Worm (Caenorhabditis elegans) whole organism, L3 larva: ENCODE measurements around the gene F59C12.4.

Experiments used
- R02D3.7 ChIP-seq: fragments of 150-350 bp; optimal IDR thresholded peaks from 2 replicates; lab custom pipeline; 2014; ENCODE audit warnings: missing biosample characterization, missing genetic modification characterization
- ZK546.5 ChIP-seq: sonication (generic microtip); optimal IDR thresholded peaks from 2 replicates; lab custom pipeline; 2017; ENCODE audit warnings: missing biosample characterization, missing genetic modification characterization
- aly-2 ChIP-seq: fragments of 150-350 bp; optimal IDR thresholded peaks from 2 replicates; lab custom pipeline; 2014; ENCODE audit warnings: missing biosample characterization, missing genetic modification characterization
- ama-1 ChIP-seq: fragments of 150-350 bp; optimal IDR thresholded peaks from 2 replicates; lab custom pipeline; 2018
- ceh-16 ChIP-seq: sonication (generic microtip); optimal IDR thresholded peaks from 2 replicates; lab custom pipeline; 2017; ENCODE audit warnings: missing biosample characterization, missing genetic modification characterization
- ceh-28 ChIP-seq: fragments of 150-350 bp; optimal IDR thresholded peaks from 2 replicates; lab custom pipeline; 2014; ENCODE audit warnings: missing biosample characterization, missing genetic modification reagents, missing genetic modification characterization
- ceh-82 ChIP-seq: fragments of 150-350 bp; optimal IDR thresholded peaks from 2 replicates; lab custom pipeline; 2014; ENCODE audit warnings: missing biosample characterization, missing genetic modification characterization
- ceh-9 ChIP-seq: sonication (generic microtip); optimal IDR thresholded peaks from 2 replicates; lab custom pipeline; 2018; ENCODE audit warnings: missing biosample characterization, missing genetic modification characterization
- daf-12 ChIP-seq: fragments of 150-350 bp; optimal IDR thresholded peaks from 2 replicates; lab custom pipeline; 2014; ENCODE audit warnings: missing biosample characterization, missing genetic modification reagents, missing genetic modification characterization
- egl-27 ChIP-seq: sonication (generic microtip); optimal IDR thresholded peaks from 4 replicates; lab custom pipeline; 2017; ENCODE audit warnings: missing biosample characterization, missing genetic modification reagents, missing genetic modification characterization
- egl-5 ChIP-seq: fragments of 150-350 bp; optimal IDR thresholded peaks from 2 replicates; lab custom pipeline; 2017; ENCODE audit warnings: missing biosample characterization, missing genetic modification reagents, missing genetic modification characterization, inconsistent platforms
- elt-1 ChIP-seq: fragments of 150-350 bp; optimal IDR thresholded peaks from 2 replicates; lab custom pipeline; 2014; ENCODE audit warnings: missing biosample characterization, missing genetic modification characterization
- elt-2 ChIP-seq: sonication (generic microtip); optimal IDR thresholded peaks from 2 replicates; lab custom pipeline; 2016; ENCODE audit warnings: missing genetic modification reagents, mild to moderate bottlenecking, missing genetic modification characterization, missing compliant biosample characterization
- elt-3 ChIP-seq, 3 experiments: fragments of 150-350 bp in 1 of 3; sonication (generic microtip) in 2 of 3; optimal IDR thresholded peaks; 2 replicates in 2 of 3; 4 replicates in 1 of 3; lab custom pipeline; 2014 to 2017; ENCODE audit warnings: missing biosample characterization in 3 of 3, missing genetic modification characterization in 3 of 3
- eor-1 ChIP-seq, 2 experiments: fragments of 150-350 bp; optimal IDR thresholded peaks; 2 replicates each; lab custom pipeline; 2014 to 2018; ENCODE audit warnings: missing biosample characterization in 2 of 2, missing genetic modification characterization in 2 of 2
- fkh-10 ChIP-seq: sonication (generic microtip); optimal IDR thresholded peaks from 2 replicates; lab custom pipeline; 2017; ENCODE audit warnings: missing biosample characterization, missing genetic modification reagents, missing genetic modification characterization
- fkh-2 ChIP-seq: fragments of 150-350 bp; optimal IDR thresholded peaks from 2 replicates; lab custom pipeline; 2014; ENCODE audit warnings: missing biosample characterization, missing genetic modification reagents, missing genetic modification characterization
- fos-1 ChIP-seq: fragments of 150-350 bp; optimal IDR thresholded peaks from 2 replicates; lab custom pipeline; 2014; ENCODE audit warnings: missing biosample characterization, missing genetic modification characterization
- hmg-11 ChIP-seq: sonication (generic microtip); optimal IDR thresholded peaks from 2 replicates; lab custom pipeline; 2016; ENCODE audit warnings: missing genetic modification characterization, missing compliant biosample characterization
- jun-1 ChIP-seq: fragments of 150-350 bp; optimal IDR thresholded peaks from 2 replicates; lab custom pipeline; 2014; ENCODE audit warnings: missing biosample characterization, missing genetic modification reagents, missing genetic modification characterization
- lin-15B ChIP-seq: fragments of 150-350 bp; optimal IDR thresholded peaks from 2 replicates; lab custom pipeline; 2014; ENCODE audit warnings: missing biosample characterization, missing genetic modification characterization
- lin-39 ChIP-seq: fragments of 150-350 bp; optimal IDR thresholded peaks from 2 replicates; lab custom pipeline; 2018; ENCODE audit warnings: missing biosample characterization, missing genetic modification reagents, missing genetic modification characterization
- lsy-12 ChIP-seq: sonication (generic microtip); optimal IDR thresholded peaks from 2 replicates; lab custom pipeline; 2016; ENCODE audit warnings: mild to moderate bottlenecking, missing genetic modification characterization, missing compliant biosample characterization
- mdl-1 ChIP-seq: fragments of 150-350 bp; optimal IDR thresholded peaks from 2 replicates; lab custom pipeline; 2014; ENCODE audit warnings: missing biosample characterization, missing genetic modification characterization
- mml-1 ChIP-seq: fragments of 150-350 bp; sonication (generic microtip); optimal IDR thresholded peaks from 3 replicates; lab custom pipeline; 2014; ENCODE audit warnings: missing biosample characterization, missing genetic modification characterization
- nfya-1 ChIP-seq: sonication (generic microtip); optimal IDR thresholded peaks from 2 replicates; lab custom pipeline; 2017; ENCODE audit warnings: missing genetic modification characterization, mild to moderate bottlenecking, missing compliant biosample characterization, antibody characterized with exemption, moderate library complexity; ENCODE audit not compliant: insufficient read depth
- nhr-11 ChIP-seq: fragments of 150-350 bp; optimal IDR thresholded peaks from 2 replicates; lab custom pipeline; 2014; ENCODE audit warnings: missing biosample characterization, missing genetic modification characterization
- nhr-12 ChIP-seq: fragments of 150-350 bp; optimal IDR thresholded peaks from 2 replicates; lab custom pipeline; 2014; ENCODE audit warnings: missing biosample characterization, missing genetic modification characterization
- nhr-23 ChIP-seq: fragments of 150-350 bp; optimal IDR thresholded peaks from 2 replicates; lab custom pipeline; 2014; ENCODE audit warnings: missing biosample characterization, missing genetic modification reagents, missing genetic modification characterization
- nhr-237 ChIP-seq: fragments of 150-350 bp; optimal IDR thresholded peaks from 2 replicates; lab custom pipeline; 2014; ENCODE audit warnings: missing biosample characterization, missing genetic modification characterization
- nhr-25 ChIP-seq: sonication (generic microtip); optimal IDR thresholded peaks from 2 replicates; lab custom pipeline; 2017; ENCODE audit warnings: missing biosample characterization, missing genetic modification characterization
- nhr-28 ChIP-seq: fragments of 150-350 bp; optimal IDR thresholded peaks from 2 replicates; lab custom pipeline; 2014; ENCODE audit warnings: missing biosample characterization, missing genetic modification characterization
- nhr-43 ChIP-seq: sonication (generic microtip); optimal IDR thresholded peaks from 2 replicates; lab custom pipeline; 2016; ENCODE audit warnings: mild to moderate bottlenecking, missing genetic modification characterization, missing compliant biosample characterization; ENCODE audit not compliant: poor library complexity, severe bottlenecking
- nhr-67 ChIP-seq: fragments of 150-350 bp; optimal IDR thresholded peaks from 2 replicates; lab custom pipeline; 2014; ENCODE audit warnings: missing biosample characterization, missing genetic modification characterization
- nhr-76 ChIP-seq: fragments of 150-350 bp; sonication (generic microtip); optimal IDR thresholded peaks from 5 replicates; lab custom pipeline; 2014; ENCODE audit warnings: missing biosample characterization, missing genetic modification characterization
- nhr-77 ChIP-seq: fragments of 150-350 bp; optimal IDR thresholded peaks from 2 replicates; lab custom pipeline; 2014; ENCODE audit warnings: missing biosample characterization, missing genetic modification characterization
- pha-4 ChIP-seq: fragments of 150-350 bp; optimal IDR thresholded peaks from 2 replicates; lab custom pipeline; 2014; ENCODE audit warnings: missing biosample characterization, missing genetic modification reagents, missing genetic modification characterization
- pqm-1 ChIP-seq: fragments of 150-350 bp; optimal IDR thresholded peaks from 2 replicates; lab custom pipeline; 2017; ENCODE audit warnings: missing biosample characterization, missing genetic modification characterization, inconsistent platforms
- sea-2 ChIP-seq: fragments of 150-350 bp; sonication (generic microtip); optimal IDR thresholded peaks from 4 replicates; lab custom pipeline; 2014; ENCODE audit warnings: missing biosample characterization, missing genetic modification reagents, missing genetic modification characterization
- skn-1 ChIP-seq: fragments of 150-350 bp; optimal IDR thresholded peaks from 2 replicates; lab custom pipeline; 2014; ENCODE audit warnings: missing biosample characterization, missing genetic modification characterization
- snpc-4 ChIP-seq: fragments of 150-350 bp; optimal IDR thresholded peaks from 2 replicates; lab custom pipeline; 2014; ENCODE audit warnings: missing biosample characterization, missing genetic modification characterization
- tbx-2 ChIP-seq: sonication (generic microtip); optimal IDR thresholded peaks from 2 replicates; lab custom pipeline; 2016; ENCODE audit warnings: mild to moderate bottlenecking, missing genetic modification characterization, missing compliant biosample characterization
- unc-39 ChIP-seq: sonication (generic microtip); optimal IDR thresholded peaks from 4 replicates; lab custom pipeline; 2017; ENCODE audit warnings: missing biosample characterization, missing genetic modification characterization
- unc-62 ChIP-seq: fragments of 150-350 bp; sonication (generic microtip); optimal IDR thresholded peaks from 4 replicates; lab custom pipeline; 2014; ENCODE audit warnings: missing biosample characterization, missing genetic modification reagents, missing genetic modification characterization
- zag-1 ChIP-seq: fragments of 150-350 bp; optimal IDR thresholded peaks from 2 replicates; lab custom pipeline; 2014; ENCODE audit warnings: missing biosample characterization, missing genetic modification characterization
- ztf-11 ChIP-seq: fragments of 150-350 bp; optimal IDR thresholded peaks from 2 replicates; lab custom pipeline; 2014; ENCODE audit warnings: missing biosample characterization, missing genetic modification characterization
- ztf-4 ChIP-seq: fragments of 150-350 bp; optimal IDR thresholded peaks from 2 replicates; lab custom pipeline; 2014; ENCODE audit warnings: missing biosample characterization, missing genetic modification characterization

The F59C12.4 gene

ce11 chrX:16612293-16612946 lies 10.0 kb upstream of the F59C12.4 start:
- TF ChIP-seq zag-1 (tag; lab: Kevin White, UChicago): peak; percentile 75
- TF ChIP-seq nhr-28 (tag; lab: Kevin White, UChicago): no peak
- TF ChIP-seq ztf-11 (tag; lab: Kevin White, UChicago): no peak
- peak; percentile 62 for TF ChIP-seq egl-5 (tag; lab: Kevin White, UChicago)
- peak; percentile 94 for TF ChIP-seq ceh-28 (tag; lab: Kevin White, UChicago)
- TF ChIP-seq lsy-12 (tag; lab: Kevin White, UChicago): peak; percentile 94
- TF ChIP-seq snpc-4 (tag; lab: Kevin White, UChicago): peak; percentile 73
- TF ChIP-seq tbx-2 (tag; lab: Kevin White, UChicago): peak; percentile 93
- TF ChIP-seq nhr-43 (tag; lab: Kevin White, UChicago): peak; percentile 75
- TF ChIP-seq unc-62: peak; percentile 63
- TF ChIP-seq elt-3 (tag; optimal IDR thresholded peaks at IDR 0.05; lab: Kevin White, UChicago): peak in 2 of 3 experiments; percentile 21 to 76
- peak; percentile 93 for TF ChIP-seq mdl-1 (tag; lab: Kevin White, UChicago)
- TF ChIP-seq unc-39 (tag; lab: Kevin White, UChicago): peak; percentile 71
- TF ChIP-seq nhr-76 (tag; lab: Kevin White, UChicago): no peak
- peak; percentile 93 for TF ChIP-seq pha-4 (tag; lab: Kevin White, UChicago)
- TF ChIP-seq nhr-25 (tag; lab: Kevin White, UChicago): peak; percentile 98
- no peak for TF ChIP-seq nhr-237 (tag; lab: Kevin White, UChicago)
- no peak for TF ChIP-seq ceh-16 (tag; lab: Kevin White, UChicago)
- TF ChIP-seq pqm-1 (tag; lab: Kevin White, UChicago): peak; percentile 74
- TF ChIP-seq nhr-67 (tag; lab: Kevin White, UChicago): no peak
- TF ChIP-seq daf-12 (tag; lab: Kevin White, UChicago): no peak
- TF ChIP-seq ceh-9 (tag; lab: Kevin White, UChicago): no peak
- TF ChIP-seq sea-2: peak; percentile 25
- TF ChIP-seq nhr-11 (tag; lab: Kevin White, UChicago): peak; percentile 93
- peak; percentile 71 for TF ChIP-seq R02D3.7
- peak; percentile 45 for TF ChIP-seq egl-27 (tag; lab: Kevin White, UChicago)
- TF ChIP-seq lin-15B (tag; lab: Kevin White, UChicago): peak; percentile 67
- peak; percentile 91 for TF ChIP-seq elt-2 (tag; lab: Kevin White, UChicago)
- TF ChIP-seq hmg-11 (tag; lab: Kevin White, UChicago): peak; percentile 98
- TF ChIP-seq nfya-1 (tag; lab: Kevin White, UChicago): peak; percentile 99
- TF ChIP-seq skn-1 (tag; lab: Kevin White, UChicago): peak; percentile 58
- TF ChIP-seq nhr-77 (tag; lab: Kevin White, UChicago): peak; percentile 67
- TF ChIP-seq elt-1 (tag; lab: Kevin White, UChicago): peak; percentile 73
- TF ChIP-seq ztf-4 (tag; lab: Kevin White, UChicago): peak; percentile 89
- peak; percentile 96 for TF ChIP-seq jun-1 (tag; lab: Kevin White, UChicago)
- TF ChIP-seq lin-39: peak; percentile 87
- TF ChIP-seq ZK546.5: no peak
- peak; percentile 49 for TF ChIP-seq fkh-2 (tag; lab: Kevin White, UChicago)
- peak; percentile 53 for TF ChIP-seq ceh-82 (tag; lab: Kevin White, UChicago)
- TF ChIP-seq nhr-12 (tag; lab: Kevin White, UChicago): no peak
- TF ChIP-seq fkh-10 (GFP tag; lab: Kevin White, UChicago): peak; percentile 85
- peak; percentile 78 for TF ChIP-seq ama-1 (lab: Kevin White, UChicago)
- TF ChIP-seq nhr-23 (tag; lab: Kevin White, UChicago): peak; percentile 92
- peak; percentile 86 for TF ChIP-seq fos-1 (tag; lab: Kevin White, UChicago)
- TF ChIP-seq aly-2 (tag; lab: Kevin White, UChicago): no peak
- no peak for TF ChIP-seq mml-1 (tag; lab: Kevin White, UChicago)
- no peak for TF ChIP-seq eor-1 (tag; optimal IDR thresholded peaks at IDR 0.05; lab: Kevin White, UChicago)
